Worm (Caenorhabditis elegans) whole organism, L2 larva: ENCODE measurements around the gene C49A9.2.

ENCODE experiments used
- elt-3 ChIP-seq: sonication (generic microtip); optimal IDR thresholded peaks from 2 replicates; lab custom pipeline; 2017; ENCODE audit warnings: missing biosample characterization, missing genetic modification characterization
- lin-11 ChIP-seq: fragments of 150-350 bp; sonication (generic microtip); optimal IDR thresholded peaks from 2 replicates; lab custom pipeline; 2014; ENCODE audit warnings: missing biosample characterization, missing genetic modification characterization, inconsistent platforms, mixed read lengths
- lin-13 ChIP-seq: fragments of 150-350 bp; optimal IDR thresholded peaks from 2 replicates; lab custom pipeline; 2014; ENCODE audit warnings: missing biosample characterization, missing genetic modification reagents, missing genetic modification characterization
- nhr-237 ChIP-seq: fragments of 150-350 bp; optimal IDR thresholded peaks from 2 replicates; lab custom pipeline; 2014; ENCODE audit warnings: missing biosample characterization, missing genetic modification characterization
- nhr-77 ChIP-seq: fragments of 150-350 bp; optimal IDR thresholded peaks from 2 replicates; lab custom pipeline; 2014; ENCODE audit warnings: missing biosample characterization, missing genetic modification characterization
- sma-3 ChIP-seq: sonication (generic microtip); optimal IDR thresholded peaks from 2 replicates; lab custom pipeline; 2016; ENCODE audit warnings: missing genetic modification reagents, missing genetic modification characterization, missing compliant biosample characterization
- unc-62 ChIP-seq: fragments of 150-350 bp; optimal IDR thresholded peaks from 2 replicates; lab custom pipeline; 2014; ENCODE audit warnings: missing biosample characterization, missing genetic modification reagents, missing genetic modification characterization

DNA sequence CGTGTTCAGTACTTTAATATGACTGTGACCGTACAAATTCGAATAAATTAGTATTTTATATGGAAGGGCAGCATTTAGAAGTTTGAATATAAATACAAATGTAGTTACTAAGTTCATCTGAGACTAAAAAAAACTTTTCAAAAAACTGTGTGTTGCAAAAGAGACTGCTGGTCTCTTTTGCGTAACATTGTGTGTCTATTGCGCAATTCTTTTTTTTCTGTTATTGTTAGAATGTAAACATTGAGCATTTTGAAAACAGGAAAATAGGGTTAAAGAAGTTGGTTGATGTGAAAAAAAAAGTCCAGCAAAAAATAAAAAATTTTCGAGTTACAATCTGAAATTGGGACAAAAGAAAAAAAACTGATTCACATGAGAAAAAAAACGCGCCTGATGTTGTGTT, 15.9 kb upstream of the C49A9.2 start:
- TF ChIP-seq sma-3 (GFP tag; lab: Kevin White, UChicago) (no peak), unc-62 (no peak), lin-11 (tag; lab: Kevin White, UChicago) (no peak), nhr-77 (tag; lab: Kevin White, UChicago) (no peak), nhr-237 (no peak), lin-13 (GFP tag; lab: Kevin White, UChicago) (no peak), elt-3 (no peak)
